Fruit fly (Drosophila melanogaster) whole organism, wandering third instar larva: ENCODE data around the gene TrpRS.

Experiments
- Abd-B ChIP-seq: fragments of >200 bp; optimal IDR thresholded peaks from 2 replicates; lab custom pipeline; 2017; ENCODE audit warnings: missing biosample characterization, missing genetic modification characterization
- CG32264 ChIP-seq: fragments of 200-800 bp; sonication (Bioruptor generic); optimal IDR thresholded peaks from 2 replicates; lab custom pipeline; 2016; ENCODE audit warnings: missing biosample characterization, missing genetic modification characterization
- CrebA ChIP-seq: fragments of 200-800 bp; sonication (Bioruptor generic); optimal IDR thresholded peaks from 2 replicates; lab custom pipeline; 2016; ENCODE audit warnings: missing biosample characterization, mild to moderate bottlenecking, missing genetic modification characterization, borderline replicate concordance
- Dfd ChIP-seq: fragments of >200 bp; optimal IDR thresholded peaks from 2 replicates; lab custom pipeline; 2017; ENCODE audit warnings: missing biosample characterization, missing genetic modification characterization
- Dif ChIP-seq: fragments of 200-275, 200-300 bp; sonication (Bioruptor generic); optimal IDR thresholded peaks from 2 replicates; lab custom pipeline; 2018; ENCODE audit warnings: missing biosample characterization, missing genetic modification characterization; ENCODE audit not compliant: partially characterized antibody
- GATAd ChIP-seq: sonication (Bioruptor generic); optimal IDR thresholded peaks from 2 replicates; lab custom pipeline; 2016; ENCODE audit warnings: missing biosample characterization, missing genetic modification characterization
- HLH106 ChIP-seq: fragments of 200-800 bp; optimal IDR thresholded peaks from 3 replicates; lab custom pipeline; 2019; ENCODE audit warnings: missing biosample characterization, mild to moderate bottlenecking, missing genetic modification characterization, moderate library complexity
- Hnf4 ChIP-seq: fragments of 200-800 bp; sonication (Bioruptor generic); optimal IDR thresholded peaks from 2 replicates; lab custom pipeline; 2016; ENCODE audit warnings: missing biosample characterization, mild to moderate bottlenecking, missing genetic modification characterization
- Hr78 ChIP-seq: fragments of >200 bp; optimal IDR thresholded peaks from 2 replicates; lab custom pipeline; 2017; ENCODE audit warnings: missing biosample characterization, missing genetic modification characterization
- Hr83 ChIP-seq: fragments of 200-300 bp; sonication (Bioruptor generic); optimal IDR thresholded peaks from 2 replicates; lab custom pipeline; 2016; ENCODE audit warnings: missing biosample characterization, mild to moderate bottlenecking, missing genetic modification characterization, moderate library complexity; ENCODE audit not compliant: poor library complexity, severe bottlenecking
- Jra ChIP-seq: sonication (Bioruptor generic); optimal IDR thresholded peaks from 2 replicates; lab custom pipeline; 2016; ENCODE audit warnings: missing biosample characterization, missing genetic modification characterization
- Mio ChIP-seq: sonication (Bioruptor generic); optimal IDR thresholded peaks from 2 replicates; lab custom pipeline; 2016; ENCODE audit warnings: missing biosample characterization, missing genetic modification characterization
- Myc ChIP-seq: fragments of >200 bp; optimal IDR thresholded peaks from 2 replicates; lab custom pipeline; 2017
- N ChIP-seq: fragments of >200 bp; optimal IDR thresholded peaks from 2 replicates; lab custom pipeline; 2018; ENCODE audit warnings: missing biosample characterization, missing external identifiers, missing genetic modification characterization
- OdsH ChIP-seq: fragments of 200-800 bp; sonication (Bioruptor generic); optimal IDR thresholded peaks from 2 replicates; lab custom pipeline; 2016; ENCODE audit warnings: missing biosample characterization, mild to moderate bottlenecking, missing genetic modification characterization
- Rel ChIP-seq, 2 experiments: fragments of 200-800 bp; sonication (Bioruptor generic) in 1 of 2; optimal IDR thresholded peaks; 2 replicates in 1 of 2; 3 replicates in 1 of 2; lab custom pipeline; 2016 to 2019; ENCODE audit warnings: mild to moderate bottlenecking in 2 of 2, missing biosample characterization in 2 of 2, missing genetic modification characterization in 2 of 2, moderate library complexity in 1 of 2
- Sp1 ChIP-seq: fragments of 200-800 bp; sonication (Bioruptor generic); optimal IDR thresholded peaks from 3 replicates; lab custom pipeline; 2019; ENCODE audit warnings: missing biosample characterization, mild to moderate bottlenecking, missing genetic modification characterization, moderate library complexity
- Vsx2 ChIP-seq: fragments of 200-300, 225-300 bp; sonication (Bioruptor generic); optimal IDR thresholded peaks from 2 replicates; lab custom pipeline; 2018; ENCODE audit warnings: missing biosample characterization, missing genetic modification characterization; ENCODE audit not compliant: partially characterized antibody
- br ChIP-seq: fragments of 200-800 bp; sonication (Bioruptor generic); optimal IDR thresholded peaks from 2 replicates; lab custom pipeline; 2016; ENCODE audit warnings: missing biosample characterization, missing genetic modification characterization
- brk ChIP-seq: fragments of 200-800 bp; sonication (Bioruptor generic); optimal IDR thresholded peaks from 2 replicates; lab custom pipeline; 2016; ENCODE audit warnings: missing biosample characterization, mild to moderate bottlenecking, missing genetic modification characterization
- dl ChIP-seq, 2 experiments: fragments of 175-275, 200-275 bp in 1 of 2; fragments of 200-275 bp in 1 of 2; sonication (Bioruptor generic); optimal IDR thresholded peaks; lab custom pipeline; 2018; ENCODE audit warnings: mild to moderate bottlenecking in 2 of 2, missing biosample characterization in 2 of 2, missing genetic modification characterization in 2 of 2, moderate library complexity in 2 of 2; ENCODE audit not compliant: partially characterized antibody in 2 of 2, insufficient read depth in 1 of 2
- dmrt93B ChIP-seq: fragments of 200-800 bp; sonication (Bioruptor generic); optimal IDR thresholded peaks from 2 replicates; lab custom pipeline; 2018; ENCODE audit warnings: missing biosample characterization, mild to moderate bottlenecking, missing genetic modification characterization
- dsf ChIP-seq: sonication (Bioruptor generic); optimal IDR thresholded peaks from 2 replicates; lab custom pipeline; 2016; ENCODE audit warnings: missing biosample characterization, missing genetic modification characterization, borderline replicate concordance
- ey ChIP-seq: fragments of 200-800 bp; sonication (Bioruptor generic); optimal IDR thresholded peaks from 2 replicates; lab custom pipeline; 2016; ENCODE audit warnings: missing biosample characterization, missing genetic modification characterization
- foxo ChIP-seq, 2 experiments: fragments of 200-800 bp; sonication (Bioruptor generic); optimal IDR thresholded peaks; 2 replicates in 1 of 2; 3 replicates in 1 of 2; lab custom pipeline; 2016 to 2017; ENCODE audit warnings: missing biosample characterization in 2 of 2, missing genetic modification characterization in 2 of 2
- fru ChIP-seq: fragments of 200-800 bp; sonication (Bioruptor generic); optimal IDR thresholded peaks from 3 replicates; lab custom pipeline; 2016; ENCODE audit warnings: missing biosample characterization, mild to moderate bottlenecking, missing genetic modification characterization
- h ChIP-seq: fragments of 200-800 bp; sonication (Bioruptor generic); optimal IDR thresholded peaks from 3 replicates; lab custom pipeline; 2016; ENCODE audit warnings: missing biosample characterization, mild to moderate bottlenecking, missing genetic modification characterization
- jim ChIP-seq: fragments of 175-275, 200-325 bp; sonication (Bioruptor generic); optimal IDR thresholded peaks from 2 replicates; lab custom pipeline; 2016; ENCODE audit warnings: missing biosample characterization, mild to moderate bottlenecking, missing genetic modification characterization
- lola ChIP-seq: fragments of >200 bp; optimal IDR thresholded peaks from 2 replicates; lab custom pipeline; 2017; ENCODE audit warnings: missing biosample characterization, missing genetic modification characterization
- pan ChIP-seq: fragments of >200 bp; optimal IDR thresholded peaks from 2 replicates; lab custom pipeline; 2017
- psq ChIP-seq: fragments of 200-800 bp; sonication (Bioruptor generic); optimal IDR thresholded peaks from 3 replicates; lab custom pipeline; 2017; ENCODE audit warnings: missing biosample characterization, mild to moderate bottlenecking, missing genetic modification characterization, moderate library complexity
- rgr ChIP-seq: fragments of 200-800 bp; sonication (Bioruptor generic); optimal IDR thresholded peaks from 3 replicates; lab custom pipeline; 2016; ENCODE audit warnings: missing biosample characterization, mild to moderate bottlenecking, missing genetic modification characterization
- sage ChIP-seq: fragments of 200-800 bp; sonication (Bioruptor generic); optimal IDR thresholded peaks from 2 replicates; lab custom pipeline; 2016; ENCODE audit warnings: missing biosample characterization, mild to moderate bottlenecking, missing genetic modification characterization
- sv ChIP-seq: fragments of 200-800 bp; sonication (Bioruptor generic); optimal IDR thresholded peaks from 3 replicates; lab custom pipeline; 2016; ENCODE audit warnings: missing biosample characterization, missing genetic modification characterization
- tai ChIP-seq: sonication (Bioruptor generic); optimal IDR thresholded peaks from 2 replicates; lab custom pipeline; 2016; ENCODE audit warnings: missing biosample characterization, missing genetic modification characterization
- usp ChIP-seq: fragments of >200 bp; optimal IDR thresholded peaks from 2 replicates; lab custom pipeline; 2017; ENCODE audit warnings: missing biosample characterization, missing genetic modification characterization
- woc ChIP-seq: sonication (Bioruptor generic); optimal IDR thresholded peaks from 2 replicates; lab custom pipeline; 2016; ENCODE audit warnings: missing biosample characterization, mild to moderate bottlenecking, missing genetic modification characterization

TrpRS gene

DNA sequence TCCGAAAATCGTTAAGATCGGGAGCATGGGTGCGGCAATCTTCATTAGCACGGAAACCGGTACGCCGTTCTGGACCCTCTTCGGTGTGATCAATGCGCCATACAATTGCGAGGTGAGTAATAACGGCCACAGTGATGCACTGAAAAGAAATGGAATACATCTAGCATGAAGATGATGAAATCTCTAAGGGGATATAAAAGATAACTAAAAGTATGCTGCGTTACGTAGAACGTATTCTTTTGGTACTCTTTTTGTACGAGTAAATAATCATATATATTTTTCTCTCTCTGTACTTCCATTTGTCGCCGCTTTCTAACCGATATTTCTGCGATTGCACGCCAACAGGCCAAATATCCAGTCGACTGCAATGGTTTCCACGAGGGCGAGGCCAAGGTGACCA, 15.8 kb downstream of the TrpRS start (continued):
- TF ChIP-seq ey (GFP tag; lab: Kevin White, UChicago) = peak; percentile 87
- TF ChIP-seq Abd-B (GFP tag; lab: Kevin White, UChicago) = no peak
- no peak for TF ChIP-seq Hr83 (GFP tag; lab: Kevin White, UChicago)
- TF ChIP-seq dl (GFP tag; optimal IDR thresholded peaks at IDR 0.05; lab: Kevin White, UChicago; ENCODE audit: insufficient read depth in 1 of 2, partially characterized antibody in 2 of 2) = no peak
- TF ChIP-seq rgr (GFP tag; lab: Kevin White, UChicago) = peak; percentile 88
- no peak for TF ChIP-seq brk (GFP tag; lab: Kevin White, UChicago)
- TF ChIP-seq OdsH (GFP tag; lab: Kevin White, UChicago) = peak; percentile 84
- peak; percentile 85 for TF ChIP-seq Sp1 (GFP tag; lab: Kevin White, UChicago)
- TF ChIP-seq dmrt93B (GFP tag; lab: Kevin White, UChicago) = peak; percentile 59
- TF ChIP-seq Jra (GFP tag; lab: Kevin White, UChicago) = peak; percentile 75

- TF ChIP-seq jim = no peak
- no peak for TF ChIP-seq foxo (GFP tag; optimal IDR thresholded peaks at IDR 0.05; lab: Kevin White, UChicago)
- TF ChIP-seq Vsx2 (GFP tag; lab: Kevin White, UChicago) = no peak
- TF ChIP-seq pan (lab: Kevin White, UChicago) = no peak
- TF ChIP-seq br (GFP tag; lab: Kevin White, UChicago) = no peak
- no peak for TF ChIP-seq h (GFP tag; lab: Kevin White, UChicago)
- TF ChIP-seq CG32264 (GFP tag; lab: Kevin White, UChicago) = no peak
Measured at dm6 chr3R:9249736-9250044, 17.0 kb downstream of the TrpRS start.

- TF ChIP-seq CG32264 (GFP tag; lab: Kevin White, UChicago) (no peak), Vsx2 (GFP tag; lab: Kevin White, UChicago) (peak; percentile 27), sage (no peak), h (GFP tag; lab: Kevin White, UChicago) (peak; percentile 26), Sp1 (GFP tag; lab: Kevin White, UChicago) (peak; percentile 26), HLH106 (tag; lab: Kevin White, UChicago) (peak; percentile 32), foxo (GFP tag; optimal IDR thresholded peaks at IDR 0.05; lab: Kevin White, UChicago) (peak in 1 of 2 experiments; percentile 5), woc (peak; percentile 16), fru (GFP tag; lab: Kevin White, UChicago) (peak; percentile 25), OdsH (GFP tag; lab: Kevin White, UChicago) (no peak)
Measured at dm6 chr3R:9249025-9249735, 17.5 kb downstream of the TrpRS start.

DNA sequence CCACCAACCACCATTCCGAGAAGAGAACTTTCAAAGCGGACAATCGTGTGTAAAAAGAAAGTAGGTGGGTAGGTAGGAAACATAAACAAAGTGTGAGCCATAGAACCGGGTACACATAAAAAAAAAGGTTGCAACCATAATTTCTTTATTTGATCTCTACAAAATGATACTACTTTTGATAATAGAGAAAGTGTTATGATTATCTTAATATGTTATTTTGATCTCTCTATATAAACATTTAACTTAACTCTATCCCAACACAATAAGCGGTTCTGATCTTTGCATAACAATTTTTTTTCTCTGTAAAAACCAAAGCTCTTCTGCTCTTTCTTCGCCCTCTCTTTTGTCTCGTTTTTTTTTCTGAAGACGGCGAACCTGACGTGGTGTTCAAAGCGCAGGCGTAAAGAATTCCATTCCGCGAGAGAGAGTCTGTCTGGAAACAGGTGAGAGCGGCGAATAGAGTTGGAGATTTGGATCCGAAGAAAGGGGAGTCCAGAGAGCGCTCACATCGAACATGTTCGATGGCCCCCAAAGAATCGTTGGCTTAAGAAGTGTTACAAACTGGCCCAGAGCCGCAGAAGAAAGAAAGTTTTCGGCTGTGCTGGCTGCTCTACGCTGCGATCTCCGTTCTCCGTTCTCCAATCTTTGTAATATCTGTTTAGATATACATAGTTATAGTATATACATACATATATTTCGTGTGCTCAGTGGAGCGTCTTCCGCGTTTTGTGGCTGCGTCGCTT, 19.7 kb downstream of the TrpRS start:
- no peak for TF ChIP-seq lola
- TF ChIP-seq N (GFP tag; lab: Kevin White, UChicago) = no peak
- TF ChIP-seq dsf = peak; percentile 23
- no peak for TF ChIP-seq pan (lab: Kevin White, UChicago)
- TF ChIP-seq GATAd (GFP tag; lab: Kevin White, UChicago) = peak; percentile 5
- no peak for TF ChIP-seq Hr83 (GFP tag; lab: Kevin White, UChicago)
- TF ChIP-seq CG32264 (GFP tag; lab: Kevin White, UChicago) = peak; percentile 60
- peak; percentile 85 for TF ChIP-seq ey (GFP tag; lab: Kevin White, UChicago)
- no peak for TF ChIP-seq usp (GFP tag; lab: Kevin White, UChicago)
- peak; percentile 78 for TF ChIP-seq brk (GFP tag; lab: Kevin White, UChicago)
- TF ChIP-seq Hnf4 (GFP tag; lab: Kevin White, UChicago) = peak; percentile 78
- TF ChIP-seq Vsx2 (GFP tag; lab: Kevin White, UChicago) = no peak
- peak; percentile 90 for TF ChIP-seq OdsH (GFP tag; lab: Kevin White, UChicago)
- TF ChIP-seq Hr78 (GFP tag; lab: Kevin White, UChicago) = no peak
- TF ChIP-seq dl (GFP tag; optimal IDR thresholded peaks at IDR 0.05; lab: Kevin White, UChicago; ENCODE audit: insufficient read depth in 1 of 2, partially characterized antibody in 2 of 2) = peak in 1 of 2 experiments; percentile 51
- no peak for TF ChIP-seq Mio
- peak; percentile 86 for TF ChIP-seq rgr (GFP tag; lab: Kevin White, UChicago)
- TF ChIP-seq Rel (GFP tag; optimal IDR thresholded peaks at IDR 0.05; lab: Kevin White, UChicago) = no peak
- TF ChIP-seq Rel (tag; optimal IDR thresholded peaks at IDR 0.05; lab: Kevin White, UChicago) = peak; percentile 46
- TF ChIP-seq h (GFP tag; lab: Kevin White, UChicago) = peak; percentile 92
- TF ChIP-seq foxo (GFP tag; optimal IDR thresholded peaks at IDR 0.05; lab: Kevin White, UChicago) = peak; percentile 22 to 88
- peak; percentile 43 for TF ChIP-seq Dif (GFP tag; lab: Kevin White, UChicago)
- peak; percentile 90 for TF ChIP-seq woc
- no peak for TF ChIP-seq tai (GFP tag; lab: Kevin White, UChicago)
- peak; percentile 96 for TF ChIP-seq psq
- no peak for TF ChIP-seq Myc
- no peak for TF ChIP-seq CrebA
- no peak for TF ChIP-seq Dfd
- TF ChIP-seq sage = peak; percentile 64
- TF ChIP-seq Abd-B (GFP tag; lab: Kevin White, UChicago) = no peak
- peak; percentile 93 for TF ChIP-seq Sp1 (GFP tag; lab: Kevin White, UChicago)
- TF ChIP-seq Jra (GFP tag; lab: Kevin White, UChicago) = peak; percentile 83
- TF ChIP-seq sv = peak; percentile 9
- peak; percentile 66 for TF ChIP-seq dmrt93B (GFP tag; lab: Kevin White, UChicago)
- TF ChIP-seq br (GFP tag; lab: Kevin White, UChicago) = peak; percentile 89
